Worm (Caenorhabditis elegans) whole organism, mixed stage, embryonic: ENCODE data around the gene bath-27.

Source experiments
- M03D4.4 ChIP-seq: sonication (generic microtip); optimal IDR thresholded peaks from 2 replicates; lab custom pipeline; 2017; ENCODE audit warnings: mild to moderate bottlenecking, missing genetic modification characterization, missing compliant biosample characterization
- bed-3 ChIP-seq: fragments of 200-800 bp; sonication (Bioruptor generic); optimal IDR thresholded peaks from 3 replicates; lab custom pipeline; 2018; ENCODE audit warnings: mild to moderate bottlenecking, missing genetic modification characterization, moderate library complexity, missing compliant biosample characterization
- blmp-1 ChIP-seq: fragments of 150-350 bp; optimal IDR thresholded peaks from 2 replicates; lab custom pipeline; 2014; ENCODE audit warnings: missing biosample characterization, missing genetic modification characterization
- ceh-39 ChIP-seq: fragments of 150-350 bp; optimal IDR thresholded peaks from 2 replicates; lab custom pipeline; 2014; ENCODE audit warnings: missing biosample characterization, missing genetic modification characterization
- ceh-43 ChIP-seq: fragments of 200-800 bp; sonication (Bioruptor generic); optimal IDR thresholded peaks from 2 replicates; lab custom pipeline; 2018; ENCODE audit warnings: mild to moderate bottlenecking, missing genetic modification characterization, moderate library complexity, missing compliant biosample characterization
- ceh-83 ChIP-seq: fragments of 200-800 bp; sonication (Bioruptor generic); optimal IDR thresholded peaks from 2 replicates; lab custom pipeline; 2018; ENCODE audit warnings: mild to moderate bottlenecking, missing genetic modification characterization, missing compliant biosample characterization
- drap-1 ChIP-seq: fragments of 200-800 bp; sonication (Bioruptor generic); optimal IDR thresholded peaks from 3 replicates; lab custom pipeline; 2018; ENCODE audit warnings: mild to moderate bottlenecking, missing genetic modification characterization, missing compliant biosample characterization
- elt-1 ChIP-seq: sonication (generic microtip); optimal IDR thresholded peaks from 2 replicates; lab custom pipeline; 2017; ENCODE audit warnings: missing genetic modification characterization, mild to moderate bottlenecking, missing compliant biosample characterization, antibody characterized with exemption, moderate library complexity, borderline replicate concordance; ENCODE audit not compliant: insufficient read depth
- elt-3 ChIP-seq: fragments of 150-350 bp; optimal IDR thresholded peaks from 2 replicates; lab custom pipeline; 2014; ENCODE audit warnings: missing biosample characterization, missing genetic modification characterization
- flh-1 ChIP-seq: fragments of 200-800 bp; sonication (Bioruptor generic); optimal IDR thresholded peaks from 2 replicates; lab custom pipeline; 2018; ENCODE audit warnings: mild to moderate bottlenecking, missing genetic modification characterization, moderate library complexity, missing compliant biosample characterization
- ham-2 ChIP-seq: fragments of 200-800 bp; sonication (Bioruptor generic); optimal IDR thresholded peaks from 2 replicates; lab custom pipeline; 2018; ENCODE audit warnings: mild to moderate bottlenecking, missing genetic modification characterization, missing compliant biosample characterization
- hlh-1 ChIP-seq: fragments of 150-350 bp; optimal IDR thresholded peaks from 2 replicates; lab custom pipeline; 2014; ENCODE audit warnings: missing biosample characterization, missing genetic modification reagents, missing genetic modification characterization
- lin-13 ChIP-seq: fragments of 150-350 bp; optimal IDR thresholded peaks from 2 replicates; lab custom pipeline; 2014; ENCODE audit warnings: missing biosample characterization, missing genetic modification characterization
- lin-32 ChIP-seq: fragments of 200-800 bp; sonication (Bioruptor generic); optimal IDR thresholded peaks from 2 replicates; lab custom pipeline; 2018; ENCODE audit warnings: mild to moderate bottlenecking, missing genetic modification characterization, missing compliant biosample characterization
- mab-5 ChIP-seq: fragments of 150-350 bp; optimal IDR thresholded peaks from 2 replicates; lab custom pipeline; 2014; ENCODE audit warnings: missing biosample characterization, missing genetic modification characterization
- mep-1 ChIP-seq: fragments of 150-350 bp; optimal IDR thresholded peaks from 2 replicates; lab custom pipeline; 2017; ENCODE audit warnings: missing biosample characterization, missing genetic modification reagents, missing genetic modification characterization, inconsistent platforms
- mls-2 ChIP-seq: sonication (generic microtip); optimal IDR thresholded peaks from 2 replicates; lab custom pipeline; 2016; ENCODE audit warnings: mild to moderate bottlenecking, missing genetic modification characterization, moderate library complexity, missing compliant biosample characterization
- nhr-2 ChIP-seq: fragments of 150-350 bp; optimal IDR thresholded peaks from 2 replicates; lab custom pipeline; 2014; ENCODE audit warnings: missing biosample characterization, missing genetic modification characterization
- nhr-237 ChIP-seq: fragments of 150-350 bp; optimal IDR thresholded peaks from 2 replicates; lab custom pipeline; 2014; ENCODE audit warnings: missing biosample characterization, missing genetic modification characterization
- nhr-28 ChIP-seq: fragments of 150-350 bp; optimal IDR thresholded peaks from 2 replicates; lab custom pipeline; 2014; ENCODE audit warnings: missing biosample characterization, missing genetic modification characterization
- nhr-76 ChIP-seq: sonication (generic microtip); optimal IDR thresholded peaks from 2 replicates; lab custom pipeline; 2017; ENCODE audit warnings: missing biosample characterization, missing genetic modification characterization
- pha-4 ChIP-seq: fragments of 150-350 bp; optimal IDR thresholded peaks from 2 replicates; lab custom pipeline; 2018; ENCODE audit warnings: missing biosample characterization, missing genetic modification reagents, missing genetic modification characterization
- sem-2 ChIP-seq: fragments of 200-800 bp; sonication (Bioruptor generic); optimal IDR thresholded peaks from 2 replicates; lab custom pipeline; 2018; ENCODE audit warnings: mild to moderate bottlenecking, missing genetic modification characterization, missing compliant biosample characterization
- snpc-4 ChIP-seq: fragments of 150-350 bp; optimal IDR thresholded peaks from 2 replicates; lab custom pipeline; 2014; ENCODE audit warnings: missing biosample characterization, missing genetic modification characterization
- tbx-8 ChIP-seq: fragments of 200-800 bp; sonication (Bioruptor generic); optimal IDR thresholded peaks from 2 replicates; lab custom pipeline; 2018; ENCODE audit warnings: mild to moderate bottlenecking, missing genetic modification characterization, moderate library complexity, missing compliant biosample characterization
- unc-120 ChIP-seq: sonication (generic microtip); optimal IDR thresholded peaks from 2 replicates; lab custom pipeline; 2017; ENCODE audit warnings: missing genetic modification characterization, missing compliant biosample characterization; ENCODE audit not compliant: poor library complexity, severe bottlenecking
- unc-39 ChIP-seq: fragments of 150-350 bp; optimal IDR thresholded peaks from 2 replicates; lab custom pipeline; 2014; ENCODE audit warnings: missing biosample characterization, missing genetic modification characterization
- unc-62 ChIP-seq: fragments of 150-350 bp; optimal IDR thresholded peaks from 2 replicates; lab custom pipeline; 2014; ENCODE audit warnings: missing biosample characterization, missing genetic modification reagents, missing genetic modification characterization
- zip-8 ChIP-seq: fragments of 150-350 bp; optimal IDR thresholded peaks from 2 replicates; lab custom pipeline; 2014; ENCODE audit warnings: missing biosample characterization, missing genetic modification characterization

Gene bath-27

DNA sequence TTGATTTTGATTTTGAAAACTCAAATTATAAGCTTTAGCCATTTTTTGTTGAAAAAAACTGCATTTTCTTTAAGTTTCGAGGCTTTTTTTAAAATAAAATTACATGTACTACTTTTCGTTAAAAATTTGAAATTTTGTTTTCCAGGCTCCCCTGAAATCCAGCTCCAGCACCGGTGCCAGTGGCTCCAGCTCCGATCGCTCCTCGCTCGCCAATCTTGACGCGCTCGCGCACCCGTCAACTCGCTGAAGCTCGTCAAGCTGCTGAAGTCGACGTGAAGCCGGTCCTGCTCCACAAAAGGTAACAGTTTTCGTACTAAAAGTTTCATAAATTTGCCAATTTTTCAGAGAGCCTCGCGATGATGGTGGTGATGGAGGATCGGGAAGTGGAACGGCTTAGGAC, 18.1 kb upstream of the bath-27 start:
- no peak for TF ChIP-seq unc-120 (tag; lab: Kevin White, UChicago)
- TF ChIP-seq bed-3: no peak
- TF ChIP-seq, all 35 proteins: peak for 0

DNA sequence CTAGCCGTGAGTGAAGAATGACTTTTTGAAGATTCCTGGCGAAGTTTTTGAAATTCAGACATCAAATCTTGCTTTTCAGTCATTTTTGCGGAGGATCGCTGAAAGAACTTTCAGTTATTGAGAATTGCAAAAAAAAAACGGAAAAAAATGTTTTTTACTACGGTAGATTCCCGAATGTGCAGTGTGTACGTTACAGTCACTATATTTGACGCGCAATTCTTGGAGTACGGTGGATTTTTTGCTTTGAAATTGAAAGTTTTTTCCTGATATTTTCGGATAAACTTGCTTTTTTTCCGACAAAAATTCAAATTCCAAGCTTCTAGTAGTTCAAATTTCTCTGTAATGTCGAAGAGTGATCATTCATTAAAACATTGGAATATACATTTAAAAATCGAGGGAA, 16.9 kb upstream of the bath-27 start, which contains the start of gene F14D2.11:
Gene F14D2.11, minus strand, starts transcription at position 101 of the 400 bp plus-strand sequence.
- TF ChIP-seq ceh-43 (GFP tag; lab: Kevin White, UChicago) (no peak), drap-1 (no peak), M03D4.4 (no peak), nhr-76 (tag; lab: Kevin White, UChicago) (no peak), bed-3 (no peak), ceh-39 (tag; lab: Kevin White, UChicago) (no peak), ceh-83 (GFP tag; lab: Kevin White, UChicago) (no peak), ham-2 (GFP tag; lab: Kevin White, UChicago) (no peak), nhr-2 (tag; lab: Kevin White, UChicago) (no peak), blmp-1 (tag; lab: Kevin White, UChicago) (no peak), snpc-4 (tag; lab: Kevin White, UChicago) (no peak), lin-13 (tag; lab: Kevin White, UChicago) (no peak), flh-1 (GFP tag; lab: Kevin White, UChicago) (no peak), nhr-237 (tag; lab: Kevin White, UChicago) (no peak)

DNA sequence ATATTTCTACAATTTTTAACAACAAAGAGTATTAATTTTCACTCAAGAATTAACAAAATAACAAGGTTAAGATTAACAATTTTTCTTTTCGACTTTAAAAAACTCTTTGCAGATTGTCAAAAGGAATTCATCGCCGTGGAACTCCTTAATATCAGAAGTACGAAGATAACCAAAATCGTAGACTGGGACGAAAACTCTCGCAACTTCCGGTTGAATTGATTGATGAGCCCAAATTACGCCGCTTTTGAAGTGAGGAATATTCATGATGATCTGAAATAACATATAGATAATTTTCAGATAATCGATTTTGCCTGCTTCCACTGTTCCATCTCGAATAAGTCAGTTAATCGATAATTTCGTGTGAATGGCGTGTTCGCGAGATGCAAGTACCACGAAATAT, 15.2 kb upstream of the bath-27 start, which contains the start of gene F14D2.15:
Gene F14D2.15, minus strand, starts transcription at position 101 of the 400 bp plus-strand sequence.
- TF ChIP-seq lin-13 (tag; lab: Kevin White, UChicago) (no peak), nhr-28 (tag; lab: Kevin White, UChicago) (no peak), mls-2 (tag; lab: Kevin White, UChicago) (no peak), lin-32 (no peak), mep-1 (no peak), hlh-1 (tag; lab: Kevin White, UChicago) (no peak), bed-3 (no peak), nhr-76 (tag; lab: Kevin White, UChicago) (no peak), elt-1 (tag; lab: Kevin White, UChicago) (no peak), unc-39 (tag; lab: Kevin White, UChicago) (no peak), mab-5 (tag; lab: Kevin White, UChicago) (no peak), pha-4 (tag; lab: Kevin White, UChicago) (no peak), tbx-8 (no peak), unc-62 (GFP tag; lab: Kevin White, UChicago) (no peak), M03D4.4 (no peak)

- TF ChIP-seq nhr-28 (tag; lab: Kevin White, UChicago) (no peak), unc-62 (GFP tag; lab: Kevin White, UChicago) (no peak), nhr-76 (tag; lab: Kevin White, UChicago) (no peak), zip-8 (tag; lab: Kevin White, UChicago) (no peak), snpc-4 (tag; lab: Kevin White, UChicago) (no peak), mls-2 (tag; lab: Kevin White, UChicago) (no peak)
Observed at ce11 chrII:3344917-3345316, 14.0 kb upstream of the bath-27 start, which contains the start of gene bath-28. bath-28 (minus strand) TSS chrII:3344967.

DNA sequence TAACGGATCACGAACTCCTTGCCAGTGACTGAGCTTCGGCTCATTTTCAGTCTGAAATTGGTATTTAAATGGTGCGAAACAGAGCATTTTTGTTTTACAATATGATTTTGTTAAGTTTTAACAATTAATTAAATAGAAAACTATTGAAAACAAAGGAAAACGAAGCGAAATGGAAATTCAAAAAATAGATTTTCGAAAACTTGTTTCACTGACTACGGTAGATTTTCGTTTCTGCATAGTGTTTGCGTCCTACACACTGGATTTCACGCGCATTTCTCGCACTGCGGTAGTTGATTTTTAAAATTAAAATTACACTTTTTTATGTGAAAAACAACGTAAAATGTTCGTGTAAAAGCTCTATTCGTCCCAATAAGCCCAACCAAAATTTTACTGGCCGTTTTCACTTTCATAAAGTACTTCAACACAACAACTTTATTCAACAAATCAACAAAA, 12.6 kb upstream of the bath-27 start, which contains the start of gene bath-30:
Gene bath-30, minus strand, starts transcription at position 51 of the 453 bp plus-strand sequence.
- TF ChIP-seq snpc-4 (tag; lab: Kevin White, UChicago) (no peak), sem-2 (GFP tag; lab: Kevin White, UChicago) (no peak), elt-3 (tag; lab: Kevin White, UChicago) (no peak), nhr-28 (tag; lab: Kevin White, UChicago) (no peak), lin-13 (tag; lab: Kevin White, UChicago) (no peak), M03D4.4 (no peak), bed-3 (no peak)
- TF ChIP-seq, all 35 proteins: peak for 0
